Fruit fly (Drosophila melanogaster): ENCODE data around the gene Pak3.

Pak3 gene

dm6 chr3R:16455875-16456274 lies 2.3 kb upstream of the Pak3 start, which contains the start of gene CG14883 (continued):
- no peak for TF ChIP-seq btn (GFP tag; optimal IDR thresholded peaks at IDR 0.05)

dm6 chr3R:16454192-16454591 lies 571 bp upstream of the Pak3 start, which contains the start of gene CG10405:
Gene CG10405, plus strand, starts transcription at chr3R:16454492.
- TF ChIP-seq sens (GFP tag) (peak; percentile 31), lov (optimal IDR thresholded peaks at IDR 0.05) (no peak), lov (GFP tag; IDR thresholded peaks at IDR 0.05) (no peak)

dm6 chr3R:16452954-16453587 lies 550 bp downstream of the Pak3 start:
- TF ChIP-seq sens (GFP tag): no peak
- TF ChIP-seq Mes4 (GFP tag; optimal IDR thresholded peaks at IDR 0.05): no peak
- peak; percentile 90; the same call in 3 of the 4 replicates for TF ChIP-seq chinmo (GFP tag; IDR thresholded peaks at IDR 0.05; ENCODE audit: partially characterized antibody)
- TF ChIP-seq Trl (optimal IDR thresholded peaks at IDR 0.05): peak; percentile 84 to 85
- TF ChIP-seq Trl (GFP tag; optimal IDR thresholded peaks at IDR 0.05): no peak
- TF ChIP-seq NFAT (GFP tag; IDR thresholded peaks at IDR 0.05): no peak
- TF ChIP-seq kah (GFP tag; optimal IDR thresholded peaks at IDR 0.05): no peak
- TF ChIP-seq Sin3A (optimal IDR thresholded peaks at IDR 0.05): peak; percentile 31
- no peak for TF ChIP-seq Max (GFP tag; optimal IDR thresholded peaks at IDR 0.05)
- TF ChIP-seq ato (GFP tag; IDR thresholded peaks at IDR 0.05; ENCODE audit: partially characterized antibody): no peak
- TF ChIP-seq psq (GFP tag; optimal IDR thresholded peaks at IDR 0.05): no peak
- TF ChIP-seq CG15514 (GFP tag; optimal IDR thresholded peaks at IDR 0.05): no peak
- TF ChIP-seq peb (GFP tag; IDR thresholded peaks at IDR 0.05): no peak
- no peak for TF ChIP-seq Dp (GFP tag; optimal IDR thresholded peaks at IDR 0.05)
- no peak for TF ChIP-seq fu2 (GFP tag; optimal IDR thresholded peaks at IDR 0.05)
- TF ChIP-seq CG1233 (GFP tag; optimal IDR thresholded peaks at IDR 0.05): no peak
- TF ChIP-seq ci (GFP tag; IDR thresholded peaks at IDR 0.05): 0 out of 3 replicates have a peak, but pooled peaks have one; percentile 13
- TF ChIP-seq Blimp-1 (GFP tag; optimal IDR thresholded peaks at IDR 0.05): peak; percentile 58
- peak; percentile 79 for TF ChIP-seq CG4360 (GFP tag; IDR thresholded peaks at IDR 0.05)
- peak; percentile 79 for TF ChIP-seq cad (GFP tag; optimal IDR thresholded peaks at IDR 0.05)
- peak; percentile 60; the same call in 1 of the 3 replicates for TF ChIP-seq z (GFP tag; IDR thresholded peaks at IDR 0.05)
- TF ChIP-seq CG13894 (tag; optimal IDR thresholded peaks at IDR 0.05): no peak
- TF ChIP-seq fru (optimal IDR thresholded peaks at IDR 0.05): no peak
- TF ChIP-seq Deaf1 (tag; optimal IDR thresholded peaks at IDR 0.05): peak; percentile 53
- TF ChIP-seq Ptx1 (GFP tag; IDR thresholded peaks at IDR 0.05): no peak
- no peak for TF ChIP-seq ro (GFP tag; IDR thresholded peaks at IDR 0.05)
- no peak for TF ChIP-seq dpn (GFP tag; optimal IDR thresholded peaks at IDR 0.05)
- TF ChIP-seq Atf6 (GFP tag; IDR thresholded peaks at IDR 0.05): no peak
- peak; percentile 76 for TF ChIP-seq p53 (GFP tag; optimal IDR thresholded peaks at IDR 0.05)
- no peak for TF ChIP-seq Spps (tag; optimal IDR thresholded peaks at IDR 0.05)
- no peak for TF ChIP-seq lov (optimal IDR thresholded peaks at IDR 0.05)
- TF ChIP-seq lov (GFP tag; IDR thresholded peaks at IDR 0.05): no peak
- TF ChIP-seq pros (GFP tag; optimal IDR thresholded peaks at IDR 0.05): peak; percentile 97
- no peak for TF ChIP-seq HLH54F (GFP tag; optimal IDR thresholded peaks at IDR 0.05)
- peak; percentile 42 for TF ChIP-seq yki (optimal IDR thresholded peaks at IDR 0.05)
- peak; percentile 25 for TF ChIP-seq sug (tag; optimal IDR thresholded peaks at IDR 0.05)
- TF ChIP-seq hb (GFP tag; IDR thresholded peaks at IDR 0.05; ENCODE audit: partially characterized antibody): no peak
- TF ChIP-seq Rfx (GFP tag; IDR thresholded peaks at IDR 0.05): no peak
- no peak for TF ChIP-seq CG33213 (GFP tag; optimal IDR thresholded peaks at IDR 0.05)
- no peak for TF ChIP-seq prd (optimal IDR thresholded peaks at IDR 0.05)
- no peak for TF ChIP-seq prd (GFP tag; IDR thresholded peaks at IDR 0.05)
- no peak for TF ChIP-seq Taf1 (GFP tag; IDR thresholded peaks at IDR 0.05)
- TF ChIP-seq Xrp1 (GFP tag; IDR thresholded peaks at IDR 0.05): no peak
- peak; percentile 39 for TF ChIP-seq YL-1 (GFP tag; optimal IDR thresholded peaks at IDR 0.05)
- TF ChIP-seq Scr (GFP tag; IDR thresholded peaks at IDR 0.05; ENCODE audit: partially characterized antibody): peak; percentile 8
- no peak for TF ChIP-seq lilli (GFP tag; optimal IDR thresholded peaks at IDR 0.05)
- peak; percentile 0 for TF ChIP-seq ewg (GFP tag; optimal IDR thresholded peaks at IDR 0.05)
